Worm (Caenorhabditis elegans) whole organism, midembryonic: ENCODE results near the gene str-172.

ENCODE experiments used
- cog-1 ChIP-seq: sonication (generic microtip); optimal IDR thresholded peaks from 2 replicates; lab custom pipeline; 2016; ENCODE audit warnings: missing genetic modification characterization, missing compliant biosample characterization
- ref-1 ChIP-seq: fragments of 200-800 bp; sonication (Bioruptor generic); conservative IDR thresholded peaks from 2 replicates; pipeline ENCODE4 v1.3.6; 2022; ENCODE audit warnings: missing genetic modification reagents, missing genetic modification characterization, missing compliant biosample characterization
- tab-1 ChIP-seq: fragments of 200-800 bp; sonication (Bioruptor generic); IDR thresholded peaks from 2 replicates; pipeline ENCODE4 v1.3.6; 2022; ENCODE audit warnings: missing genetic modification characterization, missing compliant biosample characterization
- ztf-23 ChIP-seq: fragments of 200-800 bp; sonication (Bioruptor generic); IDR thresholded peaks from 2 replicates; pipeline ENCODE4 v1.3.6; 2022; ENCODE audit warnings: missing genetic modification reagents, missing genetic modification characterization, missing compliant biosample characterization
- ztf-29 ChIP-seq: fragments of 200-800 bp; sonication (Bioruptor generic); IDR thresholded peaks from 2 replicates; pipeline ENCODE4 v1.3.6; 2022; ENCODE audit warnings: missing genetic modification reagents, missing genetic modification characterization, missing compliant biosample characterization

ce11 chrIV:4846793-4847192 lies 20.7 kb downstream of the str-172 start, which contains the start of gene tat-2:
- TF ChIP-seq ztf-23 (GFP tag; lab: Robert Waterston, UW) (no peak), ztf-29 (GFP tag; lab: Robert Waterston, UW) (no peak), ref-1 (GFP tag; lab: Robert Waterston, UW) (no peak), cog-1 (tag; lab: Kevin White, UChicago) (no peak), tab-1 (no peak)
